Worm (Caenorhabditis elegans) whole organism, L4 larva: Measurements from ENCODE around the gene T26H5.8.

Source experiments
- D1046.2 ChIP-seq: fragments of 200-800 bp; sonication (Bioruptor generic); IDR thresholded peaks from 2 replicates; pipeline ENCODE4 v1.3.6; 2022; ENCODE audit warnings: missing genetic modification characterization, missing compliant biosample characterization
- Y48G9A.11 ChIP-seq: fragments of 200-800 bp; sonication (Bioruptor generic); IDR thresholded peaks from 2 replicates; pipeline ENCODE4 v1.3.6; 2022; ENCODE audit warnings: missing genetic modification reagents, missing genetic modification characterization, missing compliant biosample characterization
- ama-1 ChIP-seq: fragments of 150-350 bp; optimal IDR thresholded peaks from 2 replicates; lab custom pipeline; 2014; ENCODE audit warnings: inconsistent platforms, mixed read lengths
- ceh-28 ChIP-seq: fragments of 150-350 bp; optimal IDR thresholded peaks from 2 replicates; lab custom pipeline; 2014; ENCODE audit warnings: missing biosample characterization, missing genetic modification reagents, missing genetic modification characterization
- dpl-1 ChIP-seq: fragments of 150-350 bp; optimal IDR thresholded peaks from 2 replicates; lab custom pipeline; 2014; ENCODE audit warnings: missing biosample characterization, missing genetic modification reagents, missing genetic modification characterization
- lin-39 ChIP-seq: fragments of 150-350 bp; optimal IDR thresholded peaks from 2 replicates; lab custom pipeline; 2014; ENCODE audit warnings: missing biosample characterization, missing genetic modification reagents, missing genetic modification characterization
- madf-5 ChIP-seq, 2 experiments: fragments of 200-800 bp; sonication (Bioruptor generic); IDR thresholded peaks; 2 replicates each; pipeline ENCODE4 v1.3.6; 2022; ENCODE audit warnings: missing compliant biosample characterization in 2 of 2, missing genetic modification characterization in 2 of 2
- php-3 ChIP-seq: fragments of 200-800 bp; sonication (Bioruptor generic); IDR thresholded peaks from 2 replicates; pipeline ENCODE4 v1.3.6; 2022; ENCODE audit warnings: missing genetic modification reagents, missing genetic modification characterization, missing compliant biosample characterization
- rbr-2 ChIP-seq: sonication (generic microtip); optimal IDR thresholded peaks from 2 replicates; lab custom pipeline; 2016; ENCODE audit warnings: missing genotype, missing genetic modification characterization, missing compliant biosample characterization
- snpc-4 ChIP-seq: fragments of 150-350 bp; optimal IDR thresholded peaks from 2 replicates; lab custom pipeline; 2014; ENCODE audit warnings: missing biosample characterization, missing genetic modification characterization
- unc-130 ChIP-seq: sonication (generic microtip); optimal IDR thresholded peaks from 2 replicates; lab custom pipeline; 2016; ENCODE audit warnings: missing genetic modification reagents, missing genetic modification characterization, missing compliant biosample characterization
- zag-1 ChIP-seq: fragments of 150-350 bp; optimal IDR thresholded peaks from 2 replicates; lab custom pipeline; 2014; ENCODE audit warnings: missing biosample characterization, missing genetic modification characterization

DNA sequence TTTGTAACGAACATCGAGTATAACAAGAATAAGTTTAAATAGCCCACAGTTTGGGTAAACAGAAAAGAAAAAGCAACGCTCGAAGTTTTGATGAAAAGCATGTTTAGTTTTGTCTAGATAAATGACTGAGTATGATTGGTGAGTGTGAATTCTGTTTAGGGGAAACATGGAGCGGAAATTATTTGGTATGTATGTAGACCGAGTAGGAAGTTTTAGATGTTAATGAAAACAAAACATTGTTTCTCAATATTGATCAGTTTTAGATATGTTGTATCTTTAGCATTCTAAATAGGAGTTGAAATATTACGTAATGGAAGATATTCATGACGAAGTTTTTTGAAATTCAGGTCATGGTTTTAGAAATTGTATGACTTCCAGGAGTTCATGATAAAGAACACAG is 19.9 kb downstream of the T26H5.8 start, which contains the start of gene srbc-63:
- TF ChIP-seq ama-1 = no peak
- no peak for TF ChIP-seq zag-1 (tag; lab: Kevin White, UChicago)
- TF ChIP-seq unc-130 (GFP tag; lab: Kevin White, UChicago) = no peak
- TF ChIP-seq Y48G9A.11 (GFP tag; lab: Robert Waterston, UW) = no peak
- no peak for TF ChIP-seq madf-5 (GFP tag; IDR thresholded peaks at IDR 0.05; lab: Robert Waterston, UW)
- TF ChIP-seq lin-39 (tag; lab: Kevin White, UChicago) = no peak
- TF ChIP-seq D1046.2 (GFP tag; lab: Robert Waterston, UW) = no peak
- no peak for TF ChIP-seq rbr-2 (tag; lab: Kevin White, UChicago)
- no peak for TF ChIP-seq ceh-28
- TF ChIP-seq snpc-4 (tag; lab: Kevin White, UChicago) = no peak
- no peak for TF ChIP-seq dpl-1 (GFP tag; lab: Kevin White, UChicago)
- TF ChIP-seq php-3 (GFP tag; lab: Robert Waterston, UW) = no peak
